Fruit fly (Drosophila melanogaster) whole organism, embryonic: ENCODE results near the gene Cyp313b1.

Source experiments
- Bdp1 ChIP-seq: fragments of 200-800 bp; sonication (Bioruptor generic); optimal IDR thresholded peaks from 3 replicates; lab custom pipeline; 2016; ENCODE audit warnings: missing biosample characterization, missing genetic modification characterization
- BtbVII ChIP-seq: fragments of 200-800 bp; sonication (Bioruptor generic); optimal IDR thresholded peaks from 3 replicates; lab custom pipeline; 2017; ENCODE audit warnings: missing biosample characterization, mild to moderate bottlenecking, missing genetic modification characterization
- CG1024 ChIP-seq: fragments of 200-800 bp; sonication (Bioruptor generic); IDR thresholded peaks from 2 replicates; pipeline ENCODE4 v1.3.6; 2022; ENCODE audit warnings: missing biosample characterization, missing genetic modification characterization
- CG10462 ChIP-seq: fragments of 200-800 bp; sonication (Bioruptor generic); optimal IDR thresholded peaks from 2 replicates; lab custom pipeline; 2016; ENCODE audit warnings: missing biosample characterization, missing genetic modification characterization
- CG10979 ChIP-seq: fragments of 200-800 bp; sonication (Bioruptor generic); optimal IDR thresholded peaks from 2 replicates; lab custom pipeline; 2018; ENCODE audit warnings: missing biosample characterization, mild to moderate bottlenecking, missing genetic modification characterization, moderate library complexity
- CG12104 ChIP-seq: fragments of 200-800 bp; sonication (Bioruptor generic); optimal IDR thresholded peaks from 3 replicates; lab custom pipeline; 2016; ENCODE audit warnings: missing biosample characterization, missing genetic modification characterization
- CG12659 ChIP-seq: fragments of 200-800 bp; sonication (Bioruptor generic); optimal IDR thresholded peaks from 3 replicates; lab custom pipeline; 2017; ENCODE audit warnings: mild to moderate bottlenecking, missing biosample characterization, missing genetic modification reagents, missing genetic modification characterization
- CG14667 ChIP-seq: fragments of 200-800 bp; sonication (Bioruptor generic); IDR thresholded peaks from 2 replicates; pipeline ENCODE4 v1.3.6; 2022; ENCODE audit warnings: missing biosample characterization, missing genetic modification characterization
- CG32767 ChIP-seq: fragments of 200-800 bp; sonication (Bioruptor generic); IDR thresholded peaks from 2 replicates; pipeline ENCODE4 v1.3.6; 2022; ENCODE audit warnings: missing biosample characterization, missing genetic modification characterization
- CG42726 ChIP-seq: fragments of 200-800 bp; sonication (Bioruptor generic); IDR thresholded peaks from 2 replicates; pipeline ENCODE4 v1.3.6; 2022; ENCODE audit warnings: missing biosample characterization, missing genetic modification characterization; ENCODE audit not compliant: partially characterized antibody
- CG4328 ChIP-seq: fragments of 200-800 bp; sonication (Bioruptor generic); optimal IDR thresholded peaks from 3 replicates; lab custom pipeline; 2017; ENCODE audit warnings: missing biosample characterization, missing genetic modification reagents, missing genetic modification characterization
- CG43689 ChIP-seq: fragments of 200-800 bp; sonication (Bioruptor generic); IDR thresholded peaks from 2 replicates; pipeline ENCODE4 v1.3.6; 2022; ENCODE audit warnings: missing biosample characterization, missing genetic modification characterization
- CG6254 ChIP-seq: fragments of 200-800 bp; sonication (Bioruptor generic); optimal IDR thresholded peaks from 3 replicates; lab custom pipeline; 2017; ENCODE audit warnings: mild to moderate bottlenecking, missing biosample characterization, missing genetic modification reagents, missing genetic modification characterization
- CG6654 ChIP-seq: fragments of 200-800 bp; sonication (Bioruptor generic); optimal IDR thresholded peaks from 2 replicates; lab custom pipeline; 2017; ENCODE audit warnings: missing biosample characterization, mild to moderate bottlenecking, missing genetic modification characterization
- CG7786 ChIP-seq: fragments of 200-800 bp; sonication (Bioruptor generic); optimal IDR thresholded peaks from 2 replicates; lab custom pipeline; 2016; ENCODE audit warnings: missing biosample characterization, missing genetic modification characterization
- CG8765 ChIP-seq: fragments of 200-800 bp; sonication (Bioruptor generic); IDR thresholded peaks from 2 replicates; pipeline ENCODE4 v1.3.6; 2022; ENCODE audit warnings: missing biosample characterization, missing genetic modification characterization
- CG8924 ChIP-seq: fragments of 200-800 bp; optimal IDR thresholded peaks from 3 replicates; lab custom pipeline; 2019; ENCODE audit warnings: missing biosample characterization, mild to moderate bottlenecking, missing genetic modification characterization, moderate library complexity
- Dbx ChIP-seq: fragments of 200-800 bp; sonication (Bioruptor generic); IDR thresholded peaks from 3 replicates; pipeline ENCODE4 v1.3.6; 2022; ENCODE audit warnings: missing biosample characterization, missing genetic modification characterization
- Dip2 ChIP-seq: fragments of 200-800 bp; sonication (Bioruptor generic); IDR thresholded peaks from 2 replicates; pipeline ENCODE4 v1.3.6; 2022; ENCODE audit warnings: missing biosample characterization, missing genetic modification characterization
- HLH3B ChIP-seq: fragments of 200-800 bp; sonication (Bioruptor generic); IDR thresholded peaks from 2 replicates; pipeline ENCODE4 v1.3.6; 2022; ENCODE audit warnings: missing biosample characterization, missing genetic modification characterization
- Hey ChIP-seq: fragments of 200-800 bp; sonication (Bioruptor generic); optimal IDR thresholded peaks from 3 replicates; lab custom pipeline; 2018; ENCODE audit warnings: missing biosample characterization, mild to moderate bottlenecking, missing genetic modification characterization
- Hr39 ChIP-seq: fragments of >200 bp; optimal IDR thresholded peaks from 2 replicates; lab custom pipeline; 2017
- Hr78 ChIP-seq, 2 experiments: fragments of 200-800 bp in 1 of 2; fragments of >200 bp in 1 of 2; sonication (Bioruptor generic) in 1 of 2; optimal IDR thresholded peaks; 2 replicates each; lab custom pipeline; 2017 to 2019; ENCODE audit warnings: missing biosample characterization in 2 of 2, missing genetic modification characterization in 2 of 2, mild to moderate bottlenecking in 1 of 2, moderate library complexity in 1 of 2
- Lhr ChIP-seq: fragments of 200-800 bp; sonication (Bioruptor generic); optimal IDR thresholded peaks from 3 replicates; lab custom pipeline; 2017; ENCODE audit warnings: mild to moderate bottlenecking, missing biosample characterization, missing genetic modification reagents, missing genetic modification characterization
- Myb ChIP-seq: fragments of 200-800 bp; sonication (Bioruptor generic); optimal IDR thresholded peaks from 2 replicates; lab custom pipeline; 2016; ENCODE audit warnings: missing biosample characterization, missing genetic modification characterization
- Nf-YC ChIP-seq: fragments of 200-800 bp; optimal IDR thresholded peaks from 3 replicates; lab custom pipeline; 2019; ENCODE audit warnings: missing biosample characterization, mild to moderate bottlenecking, missing genetic modification characterization, moderate library complexity
- Pdp1 ChIP-seq, 2 experiments: fragments of 200-800 bp; sonication (Bioruptor generic); optimal IDR thresholded peaks; 3 replicates each; lab custom pipeline; 2016; ENCODE audit warnings: missing biosample characterization in 2 of 2, missing genetic modification characterization in 2 of 2, mild to moderate bottlenecking in 1 of 2, moderate library complexity in 1 of 2
- Sry-β ChIP-seq: fragments of 200-800 bp; sonication (Bioruptor generic); optimal IDR thresholded peaks from 2 replicates; lab custom pipeline; 2018; ENCODE audit warnings: missing biosample characterization, mild to moderate bottlenecking, missing genetic modification characterization, moderate library complexity
- Xrp1 ChIP-seq: fragments of 200-800 bp; sonication (Bioruptor generic); IDR thresholded peaks from 2 replicates; pipeline ENCODE4 v1.3.6; 2022; ENCODE audit warnings: missing biosample characterization, missing genetic modification characterization
- ac ChIP-seq: fragments of 200-800 bp; sonication (Bioruptor generic); optimal IDR thresholded peaks from 3 replicates; lab custom pipeline; 2017; ENCODE audit warnings: missing biosample characterization, mild to moderate bottlenecking, missing genetic modification characterization
- al ChIP-seq: fragments of 200-800 bp; sonication (Bioruptor generic); IDR thresholded peaks from 2 replicates; pipeline ENCODE4 v1.3.6; 2022; ENCODE audit warnings: missing biosample characterization, missing genetic modification characterization
- aop ChIP-seq: fragments of 200-800 bp; sonication (Bioruptor generic); IDR thresholded peaks from 2 replicates; pipeline ENCODE4 v1.3.6; 2022; ENCODE audit warnings: missing biosample characterization, missing genetic modification characterization
- ase ChIP-seq: fragments of 200-800 bp; sonication (Bioruptor generic); IDR thresholded peaks from 3 replicates; pipeline ENCODE4 v1.3.6; 2022; ENCODE audit warnings: missing biosample characterization, missing genetic modification characterization
- disco-r ChIP-seq: fragments of 200-800 bp; sonication (Bioruptor generic); optimal IDR thresholded peaks from 2 replicates; lab custom pipeline; 2016; ENCODE audit warnings: missing biosample characterization, missing genetic modification characterization
- emc ChIP-seq: fragments of 200-800 bp; sonication (Bioruptor generic); optimal IDR thresholded peaks from 2 replicates; lab custom pipeline; 2016; ENCODE audit warnings: missing biosample characterization, missing genetic modification characterization
- eyg ChIP-seq: fragments of 200-800 bp; sonication (Bioruptor generic); optimal IDR thresholded peaks from 3 replicates; lab custom pipeline; 2016; ENCODE audit warnings: missing biosample characterization, missing genetic modification characterization
- gce ChIP-seq: fragments of 200-800 bp; sonication (Bioruptor generic); IDR thresholded peaks from 3 replicates; pipeline ENCODE4 v1.3.6; 2022; ENCODE audit warnings: missing biosample characterization, missing genetic modification characterization
- gem ChIP-seq: fragments of 200-800 bp; sonication (Bioruptor generic); optimal IDR thresholded peaks from 2 replicates; lab custom pipeline; 2019; ENCODE audit warnings: missing biosample characterization, mild to moderate bottlenecking, missing genetic modification characterization, moderate library complexity
- hb ChIP-seq: fragments of 200-800 bp; sonication (Bioruptor generic); IDR thresholded peaks from 3 replicates; pipeline ENCODE4 v1.3.6; 2022; ENCODE audit warnings: missing biosample characterization, missing genetic modification characterization; ENCODE audit not compliant: partially characterized antibody
- ind ChIP-seq: fragments of 200-800 bp; sonication (Bioruptor generic); optimal IDR thresholded peaks from 3 replicates; lab custom pipeline; 2016; ENCODE audit warnings: missing biosample characterization, missing genetic modification characterization
- inv ChIP-seq: fragments of 200-800 bp; sonication (Bioruptor generic); IDR thresholded peaks from 2 replicates; pipeline ENCODE4 v1.3.6; 2022; ENCODE audit warnings: missing biosample characterization, missing genetic modification characterization; ENCODE audit not compliant: partially characterized antibody
- jumu ChIP-seq: fragments of 200-800 bp; sonication (Bioruptor generic); optimal IDR thresholded peaks from 3 replicates; lab custom pipeline; 2016; ENCODE audit warnings: missing biosample characterization, missing genetic modification characterization
- klu ChIP-seq: fragments of 200-800 bp; sonication (Bioruptor generic); IDR thresholded peaks from 2 replicates; pipeline ENCODE4 v1.3.6; 2022; ENCODE audit warnings: missing biosample characterization, missing genetic modification characterization
- org-1 ChIP-seq: fragments of 200-800 bp; sonication (Bioruptor generic); optimal IDR thresholded peaks from 2 replicates; lab custom pipeline; 2017; ENCODE audit warnings: missing biosample characterization, missing genetic modification characterization
- pita ChIP-seq: fragments of 200-800 bp; sonication (Bioruptor generic); optimal IDR thresholded peaks from 2 replicates; lab custom pipeline; 2017; ENCODE audit warnings: missing biosample characterization, mild to moderate bottlenecking, missing genetic modification characterization
- ranshi ChIP-seq: fragments of 200-800 bp; sonication (Bioruptor generic); IDR thresholded peaks from 2 replicates; pipeline ENCODE4 v1.3.6; 2022; ENCODE audit warnings: missing biosample characterization, missing genetic modification characterization
- sc ChIP-seq, 3 experiments: fragments of >200 bp in 2 of 3; fragments of 200-800 bp in 1 of 3; sonication (Bioruptor generic) in 1 of 3; optimal IDR thresholded peaks; 2 replicates in 2 of 3; 3 replicates in 1 of 3; lab custom pipeline; 2017; ENCODE audit warnings: mild to moderate bottlenecking in 1 of 3, missing biosample characterization in 1 of 3, missing genetic modification characterization in 1 of 3, missing genetic modification reagents in 1 of 3
- schlank ChIP-seq: fragments of 200-800 bp; sonication (Bioruptor generic); optimal IDR thresholded peaks from 2 replicates; lab custom pipeline; 2018; ENCODE audit warnings: missing biosample characterization, mild to moderate bottlenecking, missing genetic modification characterization
- sens-2 ChIP-seq: fragments of 200-800 bp; sonication (Bioruptor generic); IDR thresholded peaks from 2 replicates; pipeline ENCODE4 v1.3.6; 2022; ENCODE audit warnings: missing biosample characterization, missing genetic modification characterization
- ttk ChIP-seq: fragments of 200-800 bp; sonication (Bioruptor generic); IDR thresholded peaks from 2 replicates; pipeline ENCODE4 v2.1.2; 2022; ENCODE audit warnings: missing biosample characterization, missing genetic modification characterization
- vfl ChIP-seq: fragments of 200-800 bp; sonication (Bioruptor generic); optimal IDR thresholded peaks from 2 replicates; lab custom pipeline; 2016; ENCODE audit warnings: missing biosample characterization, missing genetic modification characterization

Cyp313b1 gene

DNA sequence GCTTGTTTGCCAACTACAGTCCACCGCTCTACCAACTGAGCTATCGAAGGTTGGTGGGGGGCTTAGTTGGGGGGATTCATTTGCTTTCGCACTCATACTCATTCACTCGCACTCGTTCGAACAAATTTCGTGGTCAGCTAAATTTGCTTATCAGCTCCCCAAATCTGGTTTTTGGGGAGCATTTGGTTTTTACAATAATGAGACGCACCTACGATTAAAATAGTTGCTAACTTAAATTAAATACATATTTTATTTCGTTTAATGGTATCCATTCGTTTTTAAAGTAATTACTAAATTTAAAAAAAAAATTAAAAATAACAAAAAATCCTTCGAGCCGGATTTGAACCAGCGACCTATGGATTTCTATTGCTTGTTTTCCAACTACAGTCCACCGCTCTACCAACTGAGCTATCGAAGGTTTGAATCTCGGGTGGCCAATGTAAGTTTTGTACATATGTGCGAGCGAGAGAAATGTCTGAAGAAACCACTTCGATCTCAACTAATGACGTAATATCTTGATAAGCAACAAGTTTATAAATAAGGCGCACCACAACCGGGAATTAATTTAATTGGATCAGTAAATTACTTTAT is 3.0 kb downstream of the Cyp313b1 start (continued):
- no peak for TF ChIP-seq CG6254 (GFP tag; lab: Kevin White, UChicago)
- no peak for TF ChIP-seq ac (GFP tag; lab: Kevin White, UChicago)
- TF ChIP-seq Nf-YC (tag; lab: Kevin White, UChicago): no peak
- TF ChIP-seq BtbVII (GFP tag; lab: Kevin White, UChicago): peak; percentile 36
- TF ChIP-seq Dbx: no peak
- no peak for TF ChIP-seq CG32767
- no peak for TF ChIP-seq ase (GFP tag; lab: Robert Waterston, UW)
- no peak for TF ChIP-seq CG6654 (GFP tag; lab: Kevin White, UChicago)
- TF ChIP-seq CG10462: no peak
- TF ChIP-seq Bdp1 (GFP tag; lab: Kevin White, UChicago): peak; percentile 98
- TF ChIP-seq CG14667: no peak
- TF ChIP-seq CG12659 (GFP tag; lab: Kevin White, UChicago): no peak
- TF ChIP-seq Hr78 (GFP tag; optimal IDR thresholded peaks at IDR 0.05; lab: Kevin White, UChicago): no peak
- TF ChIP-seq hb (GFP tag; lab: Robert Waterston, UW): peak; percentile 72
- no peak for TF ChIP-seq sc (optimal IDR thresholded peaks at IDR 0.05; lab: Kevin White, UChicago)
- no peak for TF ChIP-seq sc (GFP tag; optimal IDR thresholded peaks at IDR 0.05; lab: Kevin White, UChicago)
- no peak for TF ChIP-seq Lhr
- no peak for TF ChIP-seq CG1024 (GFP tag; lab: Robert Waterston, UW)
- TF ChIP-seq Xrp1 (GFP tag; lab: Robert Waterston, UW): 0 out of 2 replicates have a peak, but pooled peaks have one; percentile 11
- TF ChIP-seq ttk (GFP tag; lab: Robert Waterston, UW): no peak
- no peak for TF ChIP-seq Hey (tag; lab: Kevin White, UChicago)
- TF ChIP-seq schlank (tag; lab: Kevin White, UChicago): no peak
- no peak for TF ChIP-seq org-1 (GFP tag; lab: Kevin White, UChicago)
- TF ChIP-seq Sry-β (GFP tag; lab: Kevin White, UChicago): no peak
- no peak for TF ChIP-seq jumu (GFP tag; lab: Kevin White, UChicago)
- TF ChIP-seq HLH3B (GFP tag; lab: Robert Waterston, UW): no peak
- TF ChIP-seq gce (GFP tag; lab: Robert Waterston, UW): no peak
- TF ChIP-seq CG7786 (GFP tag; lab: Kevin White, UChicago): no peak
- TF ChIP-seq ind (GFP tag; lab: Kevin White, UChicago): no peak
- TF ChIP-seq CG10979 (tag; lab: Kevin White, UChicago): no peak
- no peak for TF ChIP-seq CG8765 (GFP tag; lab: Robert Waterston, UW)
- TF ChIP-seq Dip2 (GFP tag; lab: Robert Waterston, UW): no peak
- no peak for TF ChIP-seq CG43689
- TF ChIP-seq sens-2: 0 out of 2 replicates have a peak, but pooled peaks have one; percentile 16
- no peak for TF ChIP-seq aop (GFP tag; lab: Robert Waterston, UW)
- peak; percentile 42; the same call in 1 of the 2 replicates for TF ChIP-seq CG42726 (GFP tag; lab: Robert Waterston, UW)
- TF ChIP-seq Pdp1 (GFP tag; optimal IDR thresholded peaks at IDR 0.05; lab: Kevin White, UChicago): peak in 1 of 2 experiments; percentile 98
- TF ChIP-seq CG4328 (GFP tag; lab: Kevin White, UChicago): no peak
- no peak for TF ChIP-seq ranshi (GFP tag; lab: Robert Waterston, UW)
- TF ChIP-seq gem: peak; percentile 6
- no peak for TF ChIP-seq emc (GFP tag; lab: Kevin White, UChicago)
- no peak for TF ChIP-seq al (GFP tag; lab: Robert Waterston, UW)
- no peak for TF ChIP-seq eyg (GFP tag; lab: Kevin White, UChicago)
- no peak for TF ChIP-seq disco-r (GFP tag; lab: Kevin White, UChicago)
- TF ChIP-seq Hr39 (lab: Kevin White, UChicago): no peak
- TF ChIP-seq vfl (GFP tag; lab: Kevin White, UChicago): no peak
- TF ChIP-seq Myb (GFP tag; lab: Kevin White, UChicago): no peak
- no peak for TF ChIP-seq inv
- no peak for TF ChIP-seq CG12104
- no peak for TF ChIP-seq pita (GFP tag; lab: Kevin White, UChicago)
- no peak for TF ChIP-seq klu
- no peak for TF ChIP-seq CG8924 (tag; lab: Kevin White, UChicago)
